Worm (Caenorhabditis elegans) whole organism, midembryonic: Measurements from ENCODE around the gene twk-36.

Experiments
- T22C8.4 ChIP-seq: fragments of 200-800 bp; sonication (Bioruptor generic); IDR thresholded peaks from 2 replicates; pipeline ENCODE4 v1.3.6; 2022; ENCODE audit warnings: missing genetic modification characterization, missing compliant biosample characterization
- cog-1 ChIP-seq: sonication (generic microtip); optimal IDR thresholded peaks from 2 replicates; lab custom pipeline; 2016; ENCODE audit warnings: missing genetic modification characterization, missing compliant biosample characterization
- flt-1 ChIP-seq: fragments of 200-800 bp; sonication (Bioruptor generic); IDR thresholded peaks from 2 replicates; pipeline ENCODE4 v1.3.6; 2022; ENCODE audit warnings: missing genetic modification characterization, missing compliant biosample characterization
- klf-2 ChIP-seq: fragments of 200-800 bp; sonication (Bioruptor generic); conservative IDR thresholded peaks from 2 replicates; pipeline ENCODE4 v1.3.6; 2022; ENCODE audit warnings: missing genetic modification reagents, missing genetic modification characterization, missing compliant biosample characterization
- med-1 ChIP-seq: sonication (generic microtip); optimal IDR thresholded peaks from 2 replicates; lab custom pipeline; 2017; ENCODE audit warnings: missing genetic modification characterization, mild to moderate bottlenecking, missing compliant biosample characterization, antibody characterized with exemption, missing genetic modification reagents; ENCODE audit not compliant: insufficient read depth
- ref-1 ChIP-seq: fragments of 200-800 bp; sonication (Bioruptor generic); conservative IDR thresholded peaks from 2 replicates; pipeline ENCODE4 v1.3.6; 2022; ENCODE audit warnings: missing genetic modification reagents, missing genetic modification characterization, missing compliant biosample characterization
- tab-1 ChIP-seq: fragments of 200-800 bp; sonication (Bioruptor generic); IDR thresholded peaks from 2 replicates; pipeline ENCODE4 v1.3.6; 2022; ENCODE audit warnings: missing genetic modification characterization, missing compliant biosample characterization
- ztf-23 ChIP-seq: fragments of 200-800 bp; sonication (Bioruptor generic); IDR thresholded peaks from 2 replicates; pipeline ENCODE4 v1.3.6; 2022; ENCODE audit warnings: missing genetic modification reagents, missing genetic modification characterization, missing compliant biosample characterization
- ztf-29 ChIP-seq: fragments of 200-800 bp; sonication (Bioruptor generic); IDR thresholded peaks from 2 replicates; pipeline ENCODE4 v1.3.6; 2022; ENCODE audit warnings: missing genetic modification reagents, missing genetic modification characterization, missing compliant biosample characterization

Gene twk-36

DNA sequence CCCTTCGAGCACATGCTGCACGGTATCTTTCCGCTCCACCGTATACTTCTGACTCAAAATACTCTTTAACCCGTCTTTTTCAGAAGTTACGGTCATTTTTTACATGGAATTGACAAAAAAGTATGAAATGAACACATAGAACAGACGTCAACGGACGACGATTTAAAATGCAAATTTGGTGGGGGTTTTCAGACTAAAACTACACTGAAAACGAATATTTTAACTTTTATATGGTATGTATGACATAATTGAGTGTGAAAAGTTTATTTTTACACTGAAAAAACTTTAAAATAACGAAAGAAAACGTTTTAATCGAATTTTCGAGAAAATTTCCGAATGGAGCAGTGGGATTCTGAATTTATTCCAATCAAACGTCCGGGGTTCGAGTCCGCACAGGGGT is at the start of gene twk-36:
Gene twk-36, minus strand, starts transcription at position 101 of the 400 bp plus-strand sequence.
- TF ChIP-seq T22C8.4 (no peak), cog-1 (no peak), ztf-23 (GFP tag; lab: Robert Waterston, UW) (no peak), ref-1 (GFP tag; lab: Robert Waterston, UW) (no peak)

DNA sequence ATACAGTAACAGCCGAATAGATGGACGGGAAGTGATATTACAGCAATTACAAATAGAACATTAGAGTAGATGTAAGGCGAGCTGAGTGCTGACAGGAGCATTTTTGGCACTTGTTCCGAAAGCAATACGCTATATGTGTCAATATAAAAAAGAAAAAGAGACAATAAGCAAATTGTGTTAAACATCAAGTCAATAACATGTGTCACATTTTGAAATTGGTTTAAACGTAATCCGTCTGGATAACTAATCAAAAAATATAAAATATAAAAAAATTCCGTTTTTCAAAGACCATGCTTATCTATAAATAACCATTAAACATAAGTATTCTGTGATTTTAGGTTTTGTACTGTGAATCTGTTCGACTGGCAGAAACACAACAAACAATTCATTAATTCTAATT is 48.8 kb upstream of the twk-36 start, which contains the start of gene srh-288:
Gene srh-288, minus strand, starts transcription at position 101 of the 400 bp plus-strand sequence.
- TF ChIP-seq med-1 (GFP tag; lab: Kevin White, UChicago) = no peak
- TF ChIP-seq ref-1 (GFP tag; lab: Robert Waterston, UW) = no peak
- no peak for TF ChIP-seq tab-1 (GFP tag; lab: Robert Waterston, UW)
- TF ChIP-seq ztf-23 (GFP tag; lab: Robert Waterston, UW) = no peak
- no peak for TF ChIP-seq cog-1
- TF ChIP-seq ztf-29 (GFP tag; lab: Robert Waterston, UW) = no peak
- no peak for TF ChIP-seq flt-1 (GFP tag; lab: Robert Waterston, UW)
- no peak for TF ChIP-seq klf-2 (GFP tag; lab: Robert Waterston, UW)
- no peak for TF ChIP-seq T22C8.4

DNA sequence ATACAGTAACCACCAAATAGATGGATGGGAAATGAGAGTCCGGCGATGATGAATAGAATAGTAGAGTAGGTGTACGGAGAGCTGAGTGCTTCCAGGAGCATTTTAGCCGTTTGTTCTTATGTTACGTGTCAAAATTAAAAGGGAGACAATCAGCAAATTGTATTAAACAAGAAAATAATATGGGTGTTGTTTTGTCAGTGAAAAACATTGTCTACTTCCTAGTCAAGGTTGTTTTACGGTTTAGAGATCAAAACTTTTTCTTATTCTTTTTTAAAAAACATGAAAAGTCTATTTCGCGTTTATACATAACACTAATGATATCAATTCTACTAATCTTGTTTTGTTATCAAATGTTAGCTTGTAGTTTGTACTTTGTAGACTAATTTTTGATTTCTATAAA is 47.1 kb upstream of the twk-36 start, which contains the start of gene srh-289:
Gene srh-289, minus strand, starts transcription at position 101 of the 400 bp plus-strand sequence.
- no peak for TF ChIP-seq ztf-23 (GFP tag; lab: Robert Waterston, UW)
- no peak for TF ChIP-seq T22C8.4
- no peak for TF ChIP-seq flt-1 (GFP tag; lab: Robert Waterston, UW)
- TF ChIP-seq klf-2 (GFP tag; lab: Robert Waterston, UW) = no peak
- no peak for TF ChIP-seq cog-1

DNA sequence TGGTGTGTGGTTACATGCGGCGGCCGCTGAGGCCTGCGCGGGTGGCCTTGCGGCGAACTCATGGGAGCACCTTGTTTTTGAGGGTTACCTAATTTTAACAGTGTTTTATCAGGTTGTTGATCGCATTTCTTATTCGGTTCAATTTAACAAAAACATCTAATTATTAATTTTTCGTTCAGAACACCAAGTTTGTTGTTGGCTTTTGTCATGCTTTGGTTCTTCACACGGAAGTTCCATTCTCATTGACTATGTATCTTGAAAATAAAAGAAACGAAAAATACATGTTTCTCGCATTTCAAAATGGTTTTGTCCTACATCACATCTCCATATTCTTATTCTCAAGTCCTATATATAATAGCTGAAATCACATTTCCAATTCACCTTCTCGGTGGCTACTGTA is 43.3 kb upstream of the twk-36 start, which contains the start of gene srh-290:
Gene srh-290, plus strand, starts transcription at position 301 of the 400 bp plus-strand sequence.
- TF ChIP-seq ztf-23 (GFP tag; lab: Robert Waterston, UW) = no peak
- TF ChIP-seq ref-1 (GFP tag; lab: Robert Waterston, UW) = no peak
- no peak for TF ChIP-seq cog-1
- no peak for TF ChIP-seq ztf-29 (GFP tag; lab: Robert Waterston, UW)
- TF ChIP-seq med-1 (GFP tag; lab: Kevin White, UChicago) = no peak
- no peak for TF ChIP-seq flt-1 (GFP tag; lab: Robert Waterston, UW)
- no peak for TF ChIP-seq klf-2 (GFP tag; lab: Robert Waterston, UW)
- no peak for TF ChIP-seq T22C8.4
- no peak for TF ChIP-seq tab-1 (GFP tag; lab: Robert Waterston, UW)

DNA sequence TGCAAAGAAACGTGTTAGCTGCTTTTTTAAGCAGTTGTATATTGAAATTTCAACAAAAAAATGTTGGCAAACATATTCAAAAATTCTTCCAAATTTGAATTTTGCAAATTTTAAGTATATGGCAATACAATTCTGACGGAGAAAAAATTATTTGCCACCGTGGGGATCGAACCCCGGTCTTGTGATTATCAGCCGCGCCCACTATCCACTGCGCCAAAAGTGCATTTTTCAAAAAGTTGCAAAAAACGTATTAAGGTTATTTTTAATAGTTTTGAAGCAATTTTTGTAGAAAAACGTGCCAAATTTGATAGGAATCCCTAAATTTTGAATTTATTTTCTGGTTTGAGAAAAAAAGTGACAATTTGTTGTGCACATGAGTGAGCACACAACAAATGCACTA is 37.5 kb upstream of the twk-36 start:
- no peak for TF ChIP-seq ref-1 (GFP tag; lab: Robert Waterston, UW)
- no peak for TF ChIP-seq ztf-29 (GFP tag; lab: Robert Waterston, UW)
- TF ChIP-seq ztf-23 (GFP tag; lab: Robert Waterston, UW) = no peak
- no peak for TF ChIP-seq flt-1 (GFP tag; lab: Robert Waterston, UW)
- TF ChIP-seq T22C8.4 = no peak
- no peak for TF ChIP-seq med-1 (GFP tag; lab: Kevin White, UChicago)

ce11 chrV:17783542-17783941 is 36.7 kb upstream of the twk-36 start, which contains the start of gene srab-12:
Gene srab-12, minus strand, starts transcription at chrV:17783642.
- TF ChIP-seq T22C8.4 (no peak), flt-1 (GFP tag; lab: Robert Waterston, UW) (no peak), ztf-23 (GFP tag; lab: Robert Waterston, UW) (no peak), med-1 (GFP tag; lab: Kevin White, UChicago) (no peak), cog-1 (no peak), ref-1 (GFP tag; lab: Robert Waterston, UW) (no peak), klf-2 (GFP tag; lab: Robert Waterston, UW) (no peak)

DNA sequence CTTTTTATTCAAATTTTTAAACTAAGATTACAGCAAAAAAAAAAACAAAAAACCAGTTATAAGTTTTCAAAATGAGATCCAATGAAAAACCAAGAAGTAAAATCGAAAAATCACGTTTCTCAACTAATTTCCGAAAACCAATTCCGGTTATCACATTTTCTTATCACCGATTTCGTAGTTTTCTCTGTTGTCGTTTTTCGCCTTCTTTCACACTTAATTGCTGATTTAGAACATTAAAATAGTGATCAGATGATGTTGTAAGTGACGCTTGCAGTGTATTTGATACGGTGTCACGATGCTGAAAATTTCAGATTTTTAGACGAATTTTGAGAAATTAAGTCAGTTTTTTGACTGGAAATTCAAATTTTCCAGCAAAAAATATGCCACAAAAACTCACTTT is 33.4 kb upstream of the twk-36 start:
- TF ChIP-seq ztf-29 (GFP tag; lab: Robert Waterston, UW) (no peak), med-1 (GFP tag; lab: Kevin White, UChicago) (no peak), cog-1 (no peak), ztf-23 (GFP tag; lab: Robert Waterston, UW) (no peak), ref-1 (GFP tag; lab: Robert Waterston, UW) (no peak), klf-2 (GFP tag; lab: Robert Waterston, UW) (no peak)

ce11 chrV:17777624-17778023 is 30.8 kb upstream of the twk-36 start, which contains the start of gene C47A10.12:
Gene C47A10.12, plus strand, starts transcription at chrV:17777924.
- TF ChIP-seq flt-1 (GFP tag; lab: Robert Waterston, UW) (no peak), T22C8.4 (no peak), ref-1 (GFP tag; lab: Robert Waterston, UW) (no peak), klf-2 (GFP tag; lab: Robert Waterston, UW) (no peak), ztf-29 (GFP tag; lab: Robert Waterston, UW) (no peak), cog-1 (no peak), ztf-23 (GFP tag; lab: Robert Waterston, UW) (no peak), med-1 (GFP tag; lab: Kevin White, UChicago) (no peak), tab-1 (GFP tag; lab: Robert Waterston, UW) (no peak)

- TF ChIP-seq klf-2 (GFP tag; lab: Robert Waterston, UW) (no peak), tab-1 (GFP tag; lab: Robert Waterston, UW) (no peak), ref-1 (GFP tag; lab: Robert Waterston, UW) (no peak), flt-1 (GFP tag; lab: Robert Waterston, UW) (no peak), T22C8.4 (no peak), med-1 (GFP tag; lab: Kevin White, UChicago) (no peak), ztf-23 (GFP tag; lab: Robert Waterston, UW) (no peak), cog-1 (no peak), ztf-29 (GFP tag; lab: Robert Waterston, UW) (no peak)
Observed at ce11 chrV:17777127-17777526, 30.3 kb upstream of the twk-36 start, which contains the start of gene ddo-1. Gene ddo-1, minus strand, starts transcription at chrV:17777227.

- TF ChIP-seq T22C8.4 (no peak), tab-1 (GFP tag; lab: Robert Waterston, UW) (no peak), med-1 (GFP tag; lab: Kevin White, UChicago) (no peak), ztf-29 (GFP tag; lab: Robert Waterston, UW) (no peak), cog-1 (no peak), ztf-23 (GFP tag; lab: Robert Waterston, UW) (no peak), flt-1 (GFP tag; lab: Robert Waterston, UW) (no peak), ref-1 (GFP tag; lab: Robert Waterston, UW) (no peak), klf-2 (GFP tag; lab: Robert Waterston, UW) (no peak)
Observed at ce11 chrV:17773108-17773507, 26.2 kb upstream of the twk-36 start, which contains the start of gene sre-21. Gene sre-21, minus strand, starts transcription at chrV:17773208.
